Worm (Caenorhabditis elegans) whole organism, L1 larva: ENCODE measurements around the gene sucl-1.

Experiments used
- C04F5.9 ChIP-seq: sonication (generic microtip); optimal IDR thresholded peaks from 2 replicates; lab custom pipeline; 2016; ENCODE audit warnings: missing genetic modification characterization, missing compliant biosample characterization
- C16A3.4 ChIP-seq: fragments of 150-350 bp; optimal IDR thresholded peaks from 2 replicates; lab custom pipeline; 2014; ENCODE audit warnings: missing biosample characterization, missing genetic modification characterization
- F16B12.6 ChIP-seq: fragments of 150-350 bp; optimal IDR thresholded peaks from 2 replicates; lab custom pipeline; 2014; ENCODE audit warnings: missing biosample characterization, missing genetic modification characterization
- alr-1 ChIP-seq: fragments of 200-800 bp; sonication (Bioruptor generic); optimal IDR thresholded peaks from 2 replicates; lab custom pipeline; 2018; ENCODE audit warnings: borderline replicate concordance, mild to moderate bottlenecking, missing genetic modification characterization, missing compliant biosample characterization
- ama-1 ChIP-seq: fragments of 150-350 bp; optimal IDR thresholded peaks from 2 replicates; lab custom pipeline; 2014
- ceh-63 ChIP-seq: fragments of 200-800 bp; sonication (Bioruptor generic); optimal IDR thresholded peaks from 2 replicates; lab custom pipeline; 2018; ENCODE audit warnings: mild to moderate bottlenecking, missing genetic modification characterization, missing compliant biosample characterization
- ceh-82 ChIP-seq, 3 experiments: fragments of 150-350 bp in 1 of 3; sonication (generic microtip) in 2 of 3; optimal IDR thresholded peaks; 2 replicates each; lab custom pipeline; 2014 to 2017; ENCODE audit warnings: missing biosample characterization in 3 of 3, missing genetic modification characterization in 3 of 3
- ceh-90 ChIP-seq: sonication (generic microtip); optimal IDR thresholded peaks from 2 replicates; lab custom pipeline; 2016; ENCODE audit warnings: missing genetic modification characterization, missing compliant biosample characterization
- ces-1 ChIP-seq: fragments of 150-350 bp; optimal IDR thresholded peaks from 2 replicates; lab custom pipeline; 2014; ENCODE audit warnings: missing biosample characterization, missing genetic modification reagents, missing genetic modification characterization
- dsc-1 ChIP-seq: sonication (generic microtip); optimal IDR thresholded peaks from 2 replicates; lab custom pipeline; 2016; ENCODE audit warnings: mild to moderate bottlenecking, missing genetic modification characterization, missing compliant biosample characterization
- efl-3 ChIP-seq: fragments of 200-800 bp; sonication (Bioruptor generic); optimal IDR thresholded peaks from 2 replicates; lab custom pipeline; 2018; ENCODE audit warnings: mild to moderate bottlenecking, missing genetic modification characterization, missing compliant biosample characterization
- elt-2 ChIP-seq: sonication (generic microtip); optimal IDR thresholded peaks from 2 replicates; lab custom pipeline; 2016; ENCODE audit warnings: missing genetic modification characterization, mild to moderate bottlenecking, inconsistent platforms, missing compliant biosample characterization, missing genetic modification reagents
- elt-3 ChIP-seq, 6 experiments: fragments of 150-350 bp in 1 of 6; sonication (generic microtip); optimal IDR thresholded peaks; 2 replicates each; lab custom pipeline; 2017 to 2018; ENCODE audit warnings: missing biosample characterization in 6 of 6, missing genetic modification characterization in 6 of 6, inconsistent platforms in 1 of 6
- fkh-10 ChIP-seq: sonication (generic microtip); optimal IDR thresholded peaks from 2 replicates; lab custom pipeline; 2017; ENCODE audit warnings: missing biosample characterization, missing genetic modification reagents, missing genetic modification characterization
- fkh-4 ChIP-seq: sonication (generic microtip); optimal IDR thresholded peaks from 2 replicates; lab custom pipeline; 2016; ENCODE audit warnings: missing compliant biosample characterization, missing genetic modification characterization, borderline replicate concordance
- fkh-8 ChIP-seq: sonication (generic microtip); optimal IDR thresholded peaks from 2 replicates; lab custom pipeline; 2016; ENCODE audit warnings: mild to moderate bottlenecking, missing genetic modification characterization, missing compliant biosample characterization
- fos-1 ChIP-seq: fragments of 150-350 bp; optimal IDR thresholded peaks from 2 replicates; lab custom pipeline; 2014; ENCODE audit warnings: missing biosample characterization, missing genetic modification characterization
- grh-1 ChIP-seq: fragments of 200-800 bp; sonication (Bioruptor generic); IDR thresholded peaks from 2 replicates; pipeline ENCODE4 v1.3.6; 2022; ENCODE audit warnings: missing genetic modification reagents, missing genetic modification characterization, missing compliant biosample characterization
- hlh-17 ChIP-seq: fragments of 200-800 bp; sonication (Bioruptor generic); optimal IDR thresholded peaks from 2 replicates; lab custom pipeline; 2018; ENCODE audit warnings: missing genetic modification characterization, mild to moderate bottlenecking, missing compliant biosample characterization, moderate library complexity, borderline replicate concordance
- hlh-4 ChIP-seq: sonication (generic microtip); optimal IDR thresholded peaks from 2 replicates; lab custom pipeline; 2016; ENCODE audit warnings: mild to moderate bottlenecking, missing genetic modification characterization, missing compliant biosample characterization
- hpl-2 ChIP-seq: fragments of 150-350 bp; optimal IDR thresholded peaks from 2 replicates; lab custom pipeline; 2014; ENCODE audit warnings: missing biosample characterization, missing genetic modification reagents, missing genetic modification characterization
- isw-1 ChIP-seq: fragments of 200-800 bp; sonication (Bioruptor generic); IDR thresholded peaks from 2 replicates; pipeline ENCODE4 v1.3.6; 2022; ENCODE audit warnings: missing genetic modification characterization, missing compliant biosample characterization
- jun-1 ChIP-seq: fragments of 150-350 bp; optimal IDR thresholded peaks from 2 replicates; lab custom pipeline; 2014; ENCODE audit warnings: missing biosample characterization, missing genetic modification reagents, missing genetic modification characterization
- lin-13 ChIP-seq: fragments of 150-350 bp; optimal IDR thresholded peaks from 2 replicates; lab custom pipeline; 2014; ENCODE audit warnings: missing biosample characterization, missing genetic modification reagents, missing genetic modification characterization
- lin-14 ChIP-seq: fragments of 200-800 bp; sonication (Bioruptor generic); optimal IDR thresholded peaks from 2 replicates; lab custom pipeline; 2018; ENCODE audit warnings: mild to moderate bottlenecking, missing genetic modification characterization, moderate library complexity, missing compliant biosample characterization
- lin-15B ChIP-seq: fragments of 150-350 bp; sonication (generic microtip); optimal IDR thresholded peaks from 3 replicates; lab custom pipeline; 2014; ENCODE audit warnings: missing biosample characterization, missing genetic modification characterization
- lin-39 ChIP-seq: fragments of 150-350 bp; optimal IDR thresholded peaks from 2 replicates; lab custom pipeline; 2014; ENCODE audit warnings: missing biosample characterization, missing genetic modification reagents, missing genetic modification characterization
- lir-3 ChIP-seq: sonication (generic microtip); optimal IDR thresholded peaks from 2 replicates; lab custom pipeline; 2016; ENCODE audit warnings: mild to moderate bottlenecking, missing genetic modification characterization, moderate library complexity, missing compliant biosample characterization; ENCODE audit not compliant: poor library complexity
- lsy-2 ChIP-seq, 2 experiments: fragments of 150-350 bp; optimal IDR thresholded peaks; 2 replicates each; lab custom pipeline; 2014; ENCODE audit warnings: missing biosample characterization in 2 of 2, missing genetic modification characterization in 2 of 2
- mab-9 ChIP-seq: fragments of 200-800 bp; sonication (Bioruptor generic); IDR thresholded peaks from 2 replicates; pipeline ENCODE4 v1.3.6; 2022; ENCODE audit warnings: missing genetic modification reagents, missing genetic modification characterization, missing compliant biosample characterization
- nhr-11 ChIP-seq: fragments of 150-350 bp; optimal IDR thresholded peaks from 2 replicates; lab custom pipeline; 2014; ENCODE audit warnings: missing biosample characterization, missing genetic modification characterization
- nhr-12 ChIP-seq: sonication (generic microtip); optimal IDR thresholded peaks from 2 replicates; lab custom pipeline; 2017; ENCODE audit warnings: missing biosample characterization, missing genetic modification characterization
- nhr-19 ChIP-seq: fragments of 200-800 bp; sonication (Bioruptor generic); conservative IDR thresholded peaks from 2 replicates; pipeline ENCODE4 v1.3.6; 2022; ENCODE audit warnings: missing genetic modification characterization, missing compliant biosample characterization
- nhr-237 ChIP-seq: fragments of 150-350 bp; optimal IDR thresholded peaks from 2 replicates; lab custom pipeline; 2014; ENCODE audit warnings: missing biosample characterization, missing genetic modification characterization
- nhr-28 ChIP-seq: fragments of 150-350 bp; optimal IDR thresholded peaks from 2 replicates; lab custom pipeline; 2014; ENCODE audit warnings: missing biosample characterization, missing genetic modification characterization
- nhr-47 ChIP-seq: sonication (generic microtip); optimal IDR thresholded peaks from 2 replicates; lab custom pipeline; 2016; ENCODE audit warnings: mild to moderate bottlenecking, missing genetic modification characterization, moderate library complexity, missing compliant biosample characterization
- nhr-71 ChIP-seq: sonication (generic microtip); optimal IDR thresholded peaks from 2 replicates; lab custom pipeline; 2016; ENCODE audit warnings: mild to moderate bottlenecking, missing genetic modification characterization, moderate library complexity, missing compliant biosample characterization
- nhr-76 ChIP-seq: sonication (generic microtip); optimal IDR thresholded peaks from 2 replicates; lab custom pipeline; 2017; ENCODE audit warnings: missing biosample characterization, missing genetic modification characterization
- nhr-77 ChIP-seq: fragments of 150-350 bp; optimal IDR thresholded peaks from 2 replicates; lab custom pipeline; 2014; ENCODE audit warnings: missing biosample characterization, missing genetic modification characterization
- nhr-84 ChIP-seq: sonication (generic microtip); optimal IDR thresholded peaks from 2 replicates; lab custom pipeline; 2017; ENCODE audit warnings: missing biosample characterization, missing genetic modification characterization
- nhr-90 ChIP-seq: sonication (generic microtip); optimal IDR thresholded peaks from 2 replicates; lab custom pipeline; 2016; ENCODE audit warnings: mild to moderate bottlenecking, missing genetic modification characterization, missing compliant biosample characterization; ENCODE audit not compliant: poor library complexity
- pax-3 ChIP-seq: fragments of 200-800 bp; sonication (Bioruptor generic); optimal IDR thresholded peaks from 2 replicates; lab custom pipeline; 2018; ENCODE audit warnings: mild to moderate bottlenecking, missing genetic modification characterization, moderate library complexity, missing compliant biosample characterization
- sox-4 ChIP-seq: sonication (generic microtip); optimal IDR thresholded peaks from 2 replicates; lab custom pipeline; 2016; ENCODE audit warnings: missing genetic modification characterization, missing compliant biosample characterization
- swsn-7 ChIP-seq: sonication (generic microtip); optimal IDR thresholded peaks from 2 replicates; lab custom pipeline; 2016; ENCODE audit warnings: missing genetic modification characterization, missing compliant biosample characterization
- tlp-1 ChIP-seq: fragments of 150-350 bp; optimal IDR thresholded peaks from 2 replicates; lab custom pipeline; 2014; ENCODE audit warnings: missing biosample characterization, missing genetic modification characterization
- unc-130 ChIP-seq: fragments of 150-350 bp; optimal IDR thresholded peaks from 2 replicates; lab custom pipeline; 2017; ENCODE audit warnings: missing biosample characterization, missing genetic modification characterization, inconsistent platforms
- unc-30 ChIP-seq: sonication (generic microtip); optimal IDR thresholded peaks from 2 replicates; lab custom pipeline; 2017; ENCODE audit warnings: missing biosample characterization, missing genetic modification characterization
- unc-86 ChIP-seq: sonication (generic microtip); optimal IDR thresholded peaks from 2 replicates; lab custom pipeline; 2016; ENCODE audit warnings: missing genetic modification characterization, missing compliant biosample characterization
- unc-98 ChIP-seq: fragments of 200-800 bp; sonication (Bioruptor generic); IDR thresholded peaks from 2 replicates; pipeline ENCODE4 v1.3.6; 2022; ENCODE audit warnings: missing genetic modification characterization, missing compliant biosample characterization
- vab-15 ChIP-seq: sonication (generic microtip); optimal IDR thresholded peaks from 2 replicates; lab custom pipeline; 2017; ENCODE audit warnings: missing genotype, mild to moderate bottlenecking, missing genetic modification characterization, missing compliant biosample characterization
- zag-1 ChIP-seq: fragments of 150-350 bp; optimal IDR thresholded peaks from 2 replicates; lab custom pipeline; 2014; ENCODE audit warnings: missing biosample characterization, missing genetic modification characterization
- ztf-11 ChIP-seq, 2 experiments: sonication (generic microtip); optimal IDR thresholded peaks; 2 replicates each; lab custom pipeline; 2016 to 2017; ENCODE audit warnings: missing genetic modification characterization in 2 of 2, missing biosample characterization in 1 of 2, missing compliant biosample characterization in 1 of 2

The sucl-1 gene

DNA sequence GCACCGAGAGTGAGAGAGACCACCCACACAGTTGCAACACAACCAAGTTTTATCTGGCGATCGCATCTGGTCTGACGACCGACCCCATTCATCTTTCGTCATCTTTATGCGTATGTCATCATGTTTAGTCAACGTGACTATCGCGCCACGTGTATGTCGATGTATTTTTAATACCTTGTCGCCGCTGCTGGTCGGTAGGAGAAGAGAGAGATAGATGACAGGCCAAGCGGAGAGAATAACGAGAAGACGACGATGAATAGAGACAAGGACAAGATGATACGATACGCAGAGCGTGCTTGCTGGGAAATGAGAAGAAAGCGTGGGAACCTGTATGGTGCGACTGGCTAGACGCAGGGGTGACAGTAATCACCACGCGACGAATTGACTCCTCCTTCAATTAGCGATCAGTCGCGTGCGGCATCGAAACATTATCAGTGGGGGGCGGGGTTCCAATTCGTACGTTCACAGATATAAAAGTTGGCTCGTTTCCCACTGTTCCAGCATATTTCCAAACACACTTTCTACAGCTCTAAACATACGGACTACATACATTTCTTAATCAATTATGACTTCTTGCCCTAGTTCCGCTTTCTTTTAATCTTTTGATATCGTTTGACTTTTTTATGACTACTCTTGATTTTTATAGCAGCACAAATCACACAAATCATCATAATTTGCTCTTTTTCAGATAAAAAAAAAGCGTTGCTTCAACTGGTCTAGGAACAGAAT lies 36.7 kb downstream of the sucl-1 start, which contains the start of gene tatn-1 (continued):
- TF ChIP-seq isw-1 (GFP tag; lab: Robert Waterston, UW) (no peak), C04F5.9 (no peak), lir-3 (no peak), nhr-12 (tag; lab: Kevin White, UChicago) (no peak), ces-1 (GFP tag; lab: Kevin White, UChicago) (no peak), nhr-71 (peak; percentile 95), swsn-7 (tag; lab: Kevin White, UChicago) (peak; percentile 41), grh-1 (peak; percentile 83), hpl-2 (GFP tag; lab: Kevin White, UChicago) (no peak), unc-30 (no peak), ztf-11 (tag; optimal IDR thresholded peaks at IDR 0.05; lab: Kevin White, UChicago) (peak in 1 of 2 experiments; percentile 6), lin-14 (GFP tag; lab: Kevin White, UChicago) (peak; percentile 96), elt-2 (tag; lab: Kevin White, UChicago) (peak; percentile 95), pax-3 (tag; lab: Kevin White, UChicago) (no peak), nhr-19 (GFP tag; lab: Robert Waterston, UW) (peak; percentile 72), ama-1 (lab: Kevin White, UChicago) (no peak), unc-98 (GFP tag; lab: Robert Waterston, UW) (no peak), ceh-63 (GFP tag; lab: Kevin White, UChicago) (no peak), fkh-8 (tag; lab: Kevin White, UChicago) (no peak), dsc-1 (tag; lab: Kevin White, UChicago) (no peak), hlh-4 (tag; lab: Kevin White, UChicago) (no peak), nhr-47 (tag; lab: Kevin White, UChicago) (peak; percentile 78), zag-1 (tag; lab: Kevin White, UChicago) (no peak), nhr-77 (tag; lab: Kevin White, UChicago) (peak; percentile 2), jun-1 (tag; lab: Kevin White, UChicago) (peak; percentile 50), nhr-11 (tag; lab: Kevin White, UChicago) (no peak), ceh-90 (tag; lab: Kevin White, UChicago) (no peak), elt-3 (tag; optimal IDR thresholded peaks at IDR 0.05; lab: Kevin White, UChicago) (peak in 5 of 6 experiments; percentile 2 to 90 (median 42)), nhr-76 (no peak), lin-15B (tag; lab: Kevin White, UChicago) (no peak), ceh-82 (tag; optimal IDR thresholded peaks at IDR 0.05; lab: Kevin White, UChicago) (peak in 1 of 3 experiments; percentile 0), fkh-4 (tag; lab: Kevin White, UChicago) (no peak), nhr-84 (tag; lab: Kevin White, UChicago) (no peak), tlp-1 (tag; lab: Kevin White, UChicago) (no peak), lin-13 (no peak), nhr-237 (no peak), C16A3.4 (tag; lab: Kevin White, UChicago) (peak; percentile 48), F16B12.6 (tag; lab: Kevin White, UChicago) (no peak), nhr-28 (no peak), unc-130 (tag; lab: Kevin White, UChicago) (peak; percentile 46), lsy-2 (tag; optimal IDR thresholded peaks at IDR 0.05; lab: Kevin White, UChicago) (peak; percentile 51 to 65), mab-9 (GFP tag; lab: Robert Waterston, UW) (no peak), hlh-17 (no peak), unc-86 (tag; lab: Kevin White, UChicago) (no peak), alr-1 (tag; lab: Kevin White, UChicago) (no peak), sox-4 (tag; lab: Kevin White, UChicago) (no peak), efl-3 (GFP tag; lab: Kevin White, UChicago) (peak; percentile 52), nhr-90 (tag; lab: Kevin White, UChicago) (peak; percentile 95), vab-15 (peak; percentile 45), fkh-10 (no peak), lin-39 (peak; percentile 11), fos-1 (tag; lab: Kevin White, UChicago) (no peak)
